Worm (Caenorhabditis elegans) whole organism, L4 larva: ENCODE results near the gene C37C3.1.

Experiments
- ceh-32 ChIP-seq: sonication (generic microtip); optimal IDR thresholded peaks from 2 replicates; lab custom pipeline; 2016; ENCODE audit warnings: mild to moderate bottlenecking, missing genetic modification characterization, missing compliant biosample characterization; ENCODE audit not compliant: poor library complexity
- lim-7 ChIP-seq: fragments of 200-800 bp; sonication (Bioruptor generic); IDR thresholded peaks from 2 replicates; pipeline ENCODE4 v1.3.6; 2022; ENCODE audit warnings: missing genetic modification characterization, missing compliant biosample characterization
- mep-1 ChIP-seq: fragments of 150-350 bp; sonication (generic microtip); optimal IDR thresholded peaks from 3 replicates; lab custom pipeline; 2014; ENCODE audit warnings: missing biosample characterization, missing genetic modification characterization
- nhr-10 ChIP-seq: fragments of 150-350 bp; optimal IDR thresholded peaks from 2 replicates; lab custom pipeline; 2014; ENCODE audit warnings: missing biosample characterization, missing genetic modification characterization
- nhr-28 ChIP-seq: fragments of 150-350 bp; optimal IDR thresholded peaks from 2 replicates; lab custom pipeline; 2014; ENCODE audit warnings: missing biosample characterization, missing genetic modification characterization
- pqm-1 ChIP-seq: sonication (generic microtip); optimal IDR thresholded peaks from 2 replicates; lab custom pipeline; 2017; ENCODE audit warnings: missing biosample characterization, missing genetic modification characterization
- skn-1 ChIP-seq: fragments of 150-350 bp; optimal IDR thresholded peaks from 2 replicates; lab custom pipeline; 2014; ENCODE audit warnings: missing biosample characterization, missing genetic modification characterization

- TF ChIP-seq ceh-32 (tag; lab: Kevin White, UChicago) (no peak), mep-1 (tag; lab: Kevin White, UChicago) (peak; percentile 26), lim-7 (GFP tag; lab: Robert Waterston, UW) (no peak), pqm-1 (tag; lab: Kevin White, UChicago) (no peak), skn-1 (no peak), nhr-10 (tag; lab: Kevin White, UChicago) (no peak), nhr-28 (tag; lab: Kevin White, UChicago) (peak; percentile 43)
These were observed 9.5 kb upstream of the C37C3.1 start for ce11 chrV:7848251-7848650.
